Fruit fly (Drosophila melanogaster): Measurements from ENCODE around the gene Pex12.

Pex12 gene

DNA sequence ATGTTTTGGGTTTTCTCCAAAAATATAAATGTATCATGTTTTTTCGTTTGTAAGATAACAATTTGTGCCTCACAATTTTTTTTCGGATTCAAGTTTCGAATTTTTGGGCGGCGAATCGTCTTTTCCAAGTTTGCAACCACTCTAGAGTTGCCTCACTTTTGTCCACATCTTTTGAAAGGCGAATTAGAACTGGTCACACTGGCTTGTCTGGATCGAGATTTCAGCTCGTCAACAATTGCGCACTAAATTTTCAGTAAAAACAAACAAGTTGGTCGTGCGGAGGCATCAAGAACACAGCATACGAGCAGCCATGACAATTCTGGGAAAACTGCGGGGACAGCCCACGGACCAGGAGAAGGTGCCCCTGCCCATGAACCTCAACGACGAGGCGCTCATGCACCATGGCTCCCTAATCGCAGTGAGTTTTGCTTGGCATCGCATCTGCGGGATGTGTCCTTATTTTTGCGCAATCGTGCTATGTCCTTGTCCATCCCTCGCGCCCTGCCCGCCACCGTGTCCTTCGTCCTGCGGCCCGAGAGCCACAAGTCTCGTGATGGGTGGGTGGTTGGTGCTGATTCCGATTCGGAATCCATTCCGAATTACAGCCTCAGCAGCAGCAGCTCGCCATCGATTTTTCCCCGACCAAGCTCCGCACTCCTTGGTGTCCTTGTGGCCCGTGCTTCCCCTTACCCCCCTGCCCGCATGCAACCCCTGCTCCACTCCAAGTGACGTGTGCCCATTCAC is 5.6 kb downstream of the Pex12 start, which contains the start of gene CG3662 (continued):
- TF ChIP-seq dimm (GFP tag; IDR thresholded peaks at IDR 0.05) (no peak), seq (GFP tag; IDR thresholded peaks at IDR 0.05) (no peak), ind (GFP tag; optimal IDR thresholded peaks at IDR 0.05) (no peak), HLHmδ (GFP tag; optimal IDR thresholded peaks at IDR 0.05) (peak; percentile 11), YL-1 (GFP tag; optimal IDR thresholded peaks at IDR 0.05) (peak; percentile 77), CG13123 (GFP tag; optimal IDR thresholded peaks at IDR 0.05) (no peak), Asciz (GFP tag; optimal IDR thresholded peaks at IDR 0.05) (no peak), Spps (tag; optimal IDR thresholded peaks at IDR 0.05) (no peak), Dip3 (GFP tag; optimal IDR thresholded peaks at IDR 0.05) (no peak), vnd (GFP tag; IDR thresholded peaks at IDR 0.05; ENCODE audit: partially characterized antibody) (no peak), Lim3 (GFP tag; IDR thresholded peaks at IDR 0.05) (no peak), CG32532 (GFP tag; IDR thresholded peaks at IDR 0.05) (no peak), CG16863 (GFP tag; optimal IDR thresholded peaks at IDR 0.05) (no peak), CG18476 (GFP tag; optimal IDR thresholded peaks at IDR 0.05) (no peak), Mes4 (GFP tag; optimal IDR thresholded peaks at IDR 0.05) (no peak), CG10274 (GFP tag; optimal IDR thresholded peaks at IDR 0.05) (no peak), bigmax (GFP tag; optimal IDR thresholded peaks at IDR 0.05) (peak; percentile 16), CG15514 (GFP tag; optimal IDR thresholded peaks at IDR 0.05) (peak; percentile 87), Jarid2 (GFP tag; optimal IDR thresholded peaks at IDR 0.05) (no peak), CG15479 (GFP tag; optimal IDR thresholded peaks at IDR 0.05) (peak; percentile 81), HmgZ (tag; optimal IDR thresholded peaks at IDR 0.05) (peak; percentile 82), dmrt99B (tag; optimal IDR thresholded peaks at IDR 0.05) (no peak), repo (GFP tag; optimal IDR thresholded peaks at IDR 0.05) (no peak), Hmr (GFP tag; optimal IDR thresholded peaks at IDR 0.05) (peak; percentile 47), CG42726 (GFP tag; IDR thresholded peaks at IDR 0.05; ENCODE audit: partially characterized antibody) (peak; percentile 49; the same call in 1 of the 2 replicates), CG1233 (GFP tag; optimal IDR thresholded peaks at IDR 0.05) (no peak), Gug (GFP tag; IDR thresholded peaks at IDR 0.05) (no peak), bcd (GFP tag; optimal IDR thresholded peaks at IDR 0.05) (peak; percentile 16), hth (optimal IDR thresholded peaks at IDR 0.05) (no peak), Ptx1 (GFP tag; IDR thresholded peaks at IDR 0.05) (no peak), inv (GFP tag; IDR thresholded peaks at IDR 0.05; ENCODE audit: partially characterized antibody) (no peak), CG13424 (tag; optimal IDR thresholded peaks at IDR 0.05) (no peak), CG15601 (tag; optimal IDR thresholded peaks at IDR 0.05) (peak; percentile 47), CG30431 (GFP tag; optimal IDR thresholded peaks at IDR 0.05) (no peak), CG10654 (GFP tag; optimal IDR thresholded peaks at IDR 0.05) (no peak), CG43689 (GFP tag; IDR thresholded peaks at IDR 0.05) (no peak), CG14710 (tag; optimal IDR thresholded peaks at IDR 0.05) (peak; percentile 63), slp2 (GFP tag; optimal IDR thresholded peaks at IDR 0.05) (no peak), Ssrp (tag; optimal IDR thresholded peaks at IDR 0.05) (no peak), Xrp1 (GFP tag; IDR thresholded peaks at IDR 0.05) (no peak), CG12744 (GFP tag; optimal IDR thresholded peaks at IDR 0.05) (no peak), hb (GFP tag; IDR thresholded peaks at IDR 0.05; ENCODE audit: partially characterized antibody) (no peak), TFAM (GFP tag; optimal IDR thresholded peaks at IDR 0.05) (no peak), bsh (GFP tag; optimal IDR thresholded peaks at IDR 0.05) (no peak), zen2 (GFP tag; IDR thresholded peaks at IDR 0.05; ENCODE audit: partially characterized antibody) (no peak), ato (GFP tag; IDR thresholded peaks at IDR 0.05; ENCODE audit: partially characterized antibody) (peak; percentile 40), ash1 (GFP tag; optimal IDR thresholded peaks at IDR 0.05) (no peak), cwo (GFP tag; optimal IDR thresholded peaks at IDR 0.05) (peak; percentile 67), CG12942 (GFP tag; optimal IDR thresholded peaks at IDR 0.05) (no peak)
